Worm (Caenorhabditis elegans): ENCODE measurements around the gene spsb-1.

Gene spsb-1

ce11 chrII:15217949-15218348 is 21.4 kb downstream of the spsb-1 start:
- no peak for TF ChIP-seq nfya-1 (tag; optimal IDR thresholded peaks at IDR 0.05; ENCODE audit: insufficient read depth)
- no peak for TF ChIP-seq nhr-77 (tag; optimal IDR thresholded peaks at IDR 0.05)
- TF ChIP-seq nhr-43 (tag; optimal IDR thresholded peaks at IDR 0.05; ENCODE audit: poor library complexity, severe bottlenecking), result peak; percentile 18
- TF ChIP-seq fos-1 (tag; optimal IDR thresholded peaks at IDR 0.05), result no peak
- no peak for TF ChIP-seq nhr-76 (tag; optimal IDR thresholded peaks at IDR 0.05)
- no peak for TF ChIP-seq nhr-67 (tag; optimal IDR thresholded peaks at IDR 0.05)
- TF ChIP-seq aly-2 (tag; optimal IDR thresholded peaks at IDR 0.05), result no peak
- TF ChIP-seq nhr-25 (tag; optimal IDR thresholded peaks at IDR 0.05), result peak; percentile 3

- TF ChIP-seq eor-1 (tag; optimal IDR thresholded peaks at IDR 0.05) (no peak), ztf-11 (tag; optimal IDR thresholded peaks at IDR 0.05) (no peak), sea-2 (GFP tag; optimal IDR thresholded peaks at IDR 0.05) (no peak), fos-1 (tag; optimal IDR thresholded peaks at IDR 0.05) (no peak), nhr-77 (tag; optimal IDR thresholded peaks at IDR 0.05) (no peak)
Observed at ce11 chrII:15218609-15219008, 22.1 kb downstream of the spsb-1 start.

DNA sequence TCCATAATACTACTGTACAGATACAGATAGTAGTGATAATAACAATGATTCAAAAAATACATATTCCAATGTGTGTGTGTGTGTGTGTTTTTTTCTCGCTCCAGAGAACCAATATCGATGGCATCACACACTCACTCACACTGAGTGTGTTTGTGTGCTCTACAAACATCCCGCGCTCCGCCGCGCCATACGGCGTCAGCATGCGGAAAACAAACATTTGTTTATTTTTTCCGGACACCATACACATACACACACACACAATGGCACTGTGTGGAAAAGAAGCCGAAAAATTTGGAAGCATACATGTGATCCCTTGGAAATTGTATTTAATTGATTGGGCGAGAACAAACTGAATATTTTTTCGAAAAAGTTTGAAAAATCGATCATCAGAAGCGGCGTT is 22.5 kb downstream of the spsb-1 start:
- TF ChIP-seq elt-3 (tag; optimal IDR thresholded peaks at IDR 0.05), result no peak
- TF ChIP-seq lin-39 (tag; optimal IDR thresholded peaks at IDR 0.05), result no peak
- TF ChIP-seq pha-4 (tag; optimal IDR thresholded peaks at IDR 0.05), result peak; percentile 65

DNA sequence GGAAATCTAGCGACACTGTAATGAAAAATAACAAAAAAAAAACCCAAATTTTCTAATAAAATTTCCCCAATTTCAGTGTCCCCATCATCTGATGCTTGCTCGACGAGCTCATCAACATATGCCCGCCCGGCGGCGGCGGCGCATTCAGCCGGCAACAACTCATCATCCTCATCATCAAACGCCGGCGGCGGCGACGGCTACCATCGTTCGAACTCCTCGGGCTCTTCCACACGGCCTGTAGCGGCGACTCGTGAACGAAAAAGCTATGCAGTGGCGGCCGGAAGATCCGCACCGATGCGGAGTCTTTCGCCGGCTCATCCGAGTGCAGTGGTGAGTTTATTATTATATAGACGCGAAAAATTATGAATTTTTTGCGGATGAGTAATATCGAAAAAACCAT is 23.6 kb downstream of the spsb-1 start:
- TF ChIP-seq elt-3 (tag; optimal IDR thresholded peaks at IDR 0.05) (no peak), mdl-1 (tag; optimal IDR thresholded peaks at IDR 0.05) (no peak), nhr-23 (tag; optimal IDR thresholded peaks at IDR 0.05) (no peak), fkh-2 (tag; optimal IDR thresholded peaks at IDR 0.05) (no peak), unc-62 (GFP tag; optimal IDR thresholded peaks at IDR 0.05) (no peak), nhr-28 (tag; optimal IDR thresholded peaks at IDR 0.05) (no peak), egl-27 (tag; optimal IDR thresholded peaks at IDR 0.05) (no peak), skn-1 (tag; optimal IDR thresholded peaks at IDR 0.05) (no peak), nhr-67 (tag; optimal IDR thresholded peaks at IDR 0.05) (no peak), lin-39 (tag; optimal IDR thresholded peaks at IDR 0.05) (no peak), pqm-1 (tag; optimal IDR thresholded peaks at IDR 0.05) (no peak), fos-1 (tag; optimal IDR thresholded peaks at IDR 0.05) (no peak), tbx-2 (tag; optimal IDR thresholded peaks at IDR 0.05) (no peak), nhr-43 (tag; optimal IDR thresholded peaks at IDR 0.05; ENCODE audit: poor library complexity, severe bottlenecking) (no peak), nhr-237 (tag; optimal IDR thresholded peaks at IDR 0.05) (no peak), ztf-4 (tag; optimal IDR thresholded peaks at IDR 0.05) (no peak), egl-5 (tag; optimal IDR thresholded peaks at IDR 0.05) (no peak), nhr-77 (tag; optimal IDR thresholded peaks at IDR 0.05) (no peak), unc-39 (tag; optimal IDR thresholded peaks at IDR 0.05) (no peak), sea-2 (GFP tag; optimal IDR thresholded peaks at IDR 0.05) (no peak)

- TF ChIP-seq nfya-1 (tag; optimal IDR thresholded peaks at IDR 0.05; ENCODE audit: insufficient read depth) (no peak), snpc-4 (tag; optimal IDR thresholded peaks at IDR 0.05) (no peak), unc-62 (GFP tag; optimal IDR thresholded peaks at IDR 0.05) (no peak), fkh-2 (tag; optimal IDR thresholded peaks at IDR 0.05) (no peak), elt-3 (tag; optimal IDR thresholded peaks at IDR 0.05) (no peak), mdl-1 (tag; optimal IDR thresholded peaks at IDR 0.05) (no peak), ztf-4 (tag; optimal IDR thresholded peaks at IDR 0.05) (no peak)
Observed at ce11 chrII:15226186-15226585, 29.7 kb downstream of the spsb-1 start.

DNA sequence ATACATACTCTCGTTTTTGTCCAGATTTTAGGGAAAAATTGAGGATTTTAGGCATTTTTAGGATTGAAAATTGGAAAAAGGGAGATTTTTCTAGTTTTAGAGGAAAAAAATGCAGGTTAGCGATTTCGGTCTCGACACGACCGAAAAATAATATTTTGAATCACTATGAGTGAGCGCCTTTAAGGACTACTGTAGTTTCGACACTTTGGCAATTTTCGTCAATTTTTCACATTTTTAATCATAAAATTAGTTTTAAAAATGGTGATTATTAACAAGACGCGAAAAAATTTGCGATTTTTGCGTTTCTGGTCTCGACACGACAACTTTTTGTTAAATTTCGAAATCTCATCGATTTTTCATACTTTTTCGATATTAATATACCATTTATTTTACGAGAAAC is 30.3 kb downstream of the spsb-1 start:
- TF ChIP-seq elt-2 (tag; optimal IDR thresholded peaks at IDR 0.05) (no peak), tbx-2 (tag; optimal IDR thresholded peaks at IDR 0.05) (no peak), ztf-4 (tag; optimal IDR thresholded peaks at IDR 0.05) (no peak), R02D3.7 (tag; optimal IDR thresholded peaks at IDR 0.05) (no peak), nhr-23 (tag; optimal IDR thresholded peaks at IDR 0.05) (no peak), lin-15B (tag; optimal IDR thresholded peaks at IDR 0.05) (no peak), eor-1 (tag; optimal IDR thresholded peaks at IDR 0.05) (no peak), mdl-1 (tag; optimal IDR thresholded peaks at IDR 0.05) (no peak), zag-1 (tag; optimal IDR thresholded peaks at IDR 0.05) (no peak), lsy-12 (tag; optimal IDR thresholded peaks at IDR 0.05) (no peak), pqm-1 (tag; optimal IDR thresholded peaks at IDR 0.05) (no peak), nhr-43 (tag; optimal IDR thresholded peaks at IDR 0.05; ENCODE audit: poor library complexity, severe bottlenecking) (no peak), egl-5 (tag; optimal IDR thresholded peaks at IDR 0.05) (no peak), nhr-11 (tag; optimal IDR thresholded peaks at IDR 0.05) (no peak), fos-1 (tag; optimal IDR thresholded peaks at IDR 0.05) (no peak), nhr-77 (tag; optimal IDR thresholded peaks at IDR 0.05) (no peak), sea-2 (GFP tag; optimal IDR thresholded peaks at IDR 0.05) (no peak), ztf-11 (tag; optimal IDR thresholded peaks at IDR 0.05) (no peak), unc-39 (tag; optimal IDR thresholded peaks at IDR 0.05) (no peak)
